Worm (Caenorhabditis elegans) whole organism, L1 larva: ENCODE measurements around the gene F42G2.2.
A peak's percentile ranks its signal among the peaks of the same experiment; 100 is the strongest.

ENCODE experiments used
- C04F5.9 ChIP-seq: sonication (generic microtip); optimal IDR thresholded peaks from 2 replicates; lab custom pipeline; 2016; ENCODE audit warnings: missing genetic modification characterization, missing compliant biosample characterization
- C16A3.4 ChIP-seq: fragments of 150-350 bp; optimal IDR thresholded peaks from 2 replicates; lab custom pipeline; 2014; ENCODE audit warnings: missing biosample characterization, missing genetic modification characterization
- C34B4.2 ChIP-seq: sonication (generic microtip); optimal IDR thresholded peaks from 2 replicates; lab custom pipeline; 2017; ENCODE audit warnings: mild to moderate bottlenecking, missing genetic modification characterization, missing compliant biosample characterization
- aha-1 ChIP-seq: fragments of 150-350 bp; optimal IDR thresholded peaks from 2 replicates; lab custom pipeline; 2014; ENCODE audit warnings: missing biosample characterization, missing genetic modification characterization
- alr-1 ChIP-seq: fragments of 200-800 bp; sonication (Bioruptor generic); optimal IDR thresholded peaks from 2 replicates; lab custom pipeline; 2018; ENCODE audit warnings: borderline replicate concordance, mild to moderate bottlenecking, missing genetic modification characterization, missing compliant biosample characterization
- aly-2 ChIP-seq: fragments of 150-350 bp; optimal IDR thresholded peaks from 2 replicates; lab custom pipeline; 2014; ENCODE audit warnings: missing biosample characterization, missing genetic modification characterization
- blmp-1 ChIP-seq: fragments of 150-350 bp; optimal IDR thresholded peaks from 2 replicates; lab custom pipeline; 2014; ENCODE audit warnings: missing biosample characterization, missing genetic modification characterization
- ceh-82 ChIP-seq, 3 experiments: fragments of 150-350 bp in 1 of 3; sonication (generic microtip) in 2 of 3; optimal IDR thresholded peaks; 2 replicates each; lab custom pipeline; 2014 to 2017; ENCODE audit warnings: missing biosample characterization in 3 of 3, missing genetic modification characterization in 3 of 3
- ceh-88 ChIP-seq: fragments of 200-800 bp; sonication (Bioruptor generic); IDR thresholded peaks from 2 replicates; pipeline ENCODE4 v1.3.6; 2022; ENCODE audit warnings: missing genetic modification characterization, missing compliant biosample characterization
- ceh-90 ChIP-seq: sonication (generic microtip); optimal IDR thresholded peaks from 2 replicates; lab custom pipeline; 2016; ENCODE audit warnings: missing genetic modification characterization, missing compliant biosample characterization
- dsc-1 ChIP-seq: sonication (generic microtip); optimal IDR thresholded peaks from 2 replicates; lab custom pipeline; 2016; ENCODE audit warnings: mild to moderate bottlenecking, missing genetic modification characterization, missing compliant biosample characterization
- efl-1 ChIP-seq, 4 experiments: fragments of 150-350 bp; optimal IDR thresholded peaks in 3 of 4; peaks in 1 of 4; 1 replicate in 1 of 4; 2 replicates in 3 of 4; lab custom pipeline; 2014; ENCODE audit warnings: missing biosample characterization in 2 of 4, missing genetic modification characterization in 2 of 4, missing genetic modification reagents in 2 of 4
- elt-2 ChIP-seq: sonication (generic microtip); optimal IDR thresholded peaks from 2 replicates; lab custom pipeline; 2016; ENCODE audit warnings: missing genetic modification characterization, mild to moderate bottlenecking, inconsistent platforms, missing compliant biosample characterization, missing genetic modification reagents
- elt-3 ChIP-seq, 6 experiments: fragments of 150-350 bp in 1 of 6; sonication (generic microtip); optimal IDR thresholded peaks; 2 replicates each; lab custom pipeline; 2017 to 2018; ENCODE audit warnings: missing biosample characterization in 6 of 6, missing genetic modification characterization in 6 of 6, inconsistent platforms in 1 of 6
- ets-5 ChIP-seq: fragments of 200-800 bp; sonication (Bioruptor generic); IDR thresholded peaks from 2 replicates; pipeline ENCODE4 v1.3.6; 2022; ENCODE audit warnings: missing genetic modification characterization, missing compliant biosample characterization
- fkh-4 ChIP-seq: sonication (generic microtip); optimal IDR thresholded peaks from 2 replicates; lab custom pipeline; 2016; ENCODE audit warnings: missing compliant biosample characterization, missing genetic modification characterization, borderline replicate concordance
- fos-1 ChIP-seq: fragments of 150-350 bp; optimal IDR thresholded peaks from 2 replicates; lab custom pipeline; 2014; ENCODE audit warnings: missing biosample characterization, missing genetic modification characterization
- isw-1 ChIP-seq: fragments of 200-800 bp; sonication (Bioruptor generic); IDR thresholded peaks from 2 replicates; pipeline ENCODE4 v1.3.6; 2022; ENCODE audit warnings: missing genetic modification characterization, missing compliant biosample characterization
- lin-14 ChIP-seq: fragments of 200-800 bp; sonication (Bioruptor generic); optimal IDR thresholded peaks from 2 replicates; lab custom pipeline; 2018; ENCODE audit warnings: mild to moderate bottlenecking, missing genetic modification characterization, moderate library complexity, missing compliant biosample characterization
- lin-39 ChIP-seq: fragments of 150-350 bp; optimal IDR thresholded peaks from 2 replicates; lab custom pipeline; 2014; ENCODE audit warnings: missing biosample characterization, missing genetic modification reagents, missing genetic modification characterization
- lir-3 ChIP-seq: sonication (generic microtip); optimal IDR thresholded peaks from 2 replicates; lab custom pipeline; 2016; ENCODE audit warnings: mild to moderate bottlenecking, missing genetic modification characterization, moderate library complexity, missing compliant biosample characterization; ENCODE audit not compliant: poor library complexity
- mef-2 ChIP-seq: fragments of 150-350 bp; optimal IDR thresholded peaks from 2 replicates; lab custom pipeline; 2014; ENCODE audit warnings: missing biosample characterization, missing genetic modification characterization
- nhr-11 ChIP-seq: fragments of 150-350 bp; optimal IDR thresholded peaks from 2 replicates; lab custom pipeline; 2014; ENCODE audit warnings: missing biosample characterization, missing genetic modification characterization
- nhr-19 ChIP-seq: fragments of 200-800 bp; sonication (Bioruptor generic); conservative IDR thresholded peaks from 2 replicates; pipeline ENCODE4 v1.3.6; 2022; ENCODE audit warnings: missing genetic modification characterization, missing compliant biosample characterization
- nhr-20 ChIP-seq: sonication (generic microtip); optimal IDR thresholded peaks from 2 replicates; lab custom pipeline; 2016; ENCODE audit warnings: mild to moderate bottlenecking, missing genetic modification characterization, missing compliant biosample characterization
- nhr-237 ChIP-seq: fragments of 150-350 bp; optimal IDR thresholded peaks from 2 replicates; lab custom pipeline; 2014; ENCODE audit warnings: missing biosample characterization, missing genetic modification characterization
- nhr-47 ChIP-seq: sonication (generic microtip); optimal IDR thresholded peaks from 2 replicates; lab custom pipeline; 2016; ENCODE audit warnings: mild to moderate bottlenecking, missing genetic modification characterization, moderate library complexity, missing compliant biosample characterization
- nhr-77 ChIP-seq: fragments of 150-350 bp; optimal IDR thresholded peaks from 2 replicates; lab custom pipeline; 2014; ENCODE audit warnings: missing biosample characterization, missing genetic modification characterization
- nhr-85 ChIP-seq: sonication (generic microtip); peaks from one replicate; lab custom pipeline; 2016; ENCODE audit warnings: missing genetic modification characterization, inconsistent platforms, missing compliant biosample characterization
- nhr-90 ChIP-seq: sonication (generic microtip); optimal IDR thresholded peaks from 2 replicates; lab custom pipeline; 2016; ENCODE audit warnings: mild to moderate bottlenecking, missing genetic modification characterization, missing compliant biosample characterization; ENCODE audit not compliant: poor library complexity
- pqm-1 ChIP-seq: sonication (generic microtip); optimal IDR thresholded peaks from 3 replicates; lab custom pipeline; 2017; ENCODE audit warnings: missing biosample characterization, missing genetic modification characterization
- rnt-1 ChIP-seq: sonication (generic microtip); optimal IDR thresholded peaks from 2 replicates; lab custom pipeline; 2016; ENCODE audit warnings: mild to moderate bottlenecking, missing genetic modification characterization, moderate library complexity, missing compliant biosample characterization
- snu-23 ChIP-seq: sonication (generic microtip); optimal IDR thresholded peaks from 2 replicates; lab custom pipeline; 2016; ENCODE audit warnings: missing genetic modification characterization, missing compliant biosample characterization
- sptf-1 ChIP-seq: fragments of 150-350 bp; optimal IDR thresholded peaks from 2 replicates; lab custom pipeline; 2014; ENCODE audit warnings: missing biosample characterization, missing genetic modification characterization
- tlp-1 ChIP-seq: fragments of 150-350 bp; optimal IDR thresholded peaks from 2 replicates; lab custom pipeline; 2014; ENCODE audit warnings: missing biosample characterization, missing genetic modification characterization
- unc-130 ChIP-seq: fragments of 150-350 bp; optimal IDR thresholded peaks from 2 replicates; lab custom pipeline; 2017; ENCODE audit warnings: missing biosample characterization, missing genetic modification characterization, inconsistent platforms
- unc-86 ChIP-seq: sonication (generic microtip); optimal IDR thresholded peaks from 2 replicates; lab custom pipeline; 2016; ENCODE audit warnings: missing genetic modification characterization, missing compliant biosample characterization
- unc-98 ChIP-seq: fragments of 200-800 bp; sonication (Bioruptor generic); IDR thresholded peaks from 2 replicates; pipeline ENCODE4 v1.3.6; 2022; ENCODE audit warnings: missing genetic modification characterization, missing compliant biosample characterization
- xbp-1 ChIP-seq: sonication (generic microtip); optimal IDR thresholded peaks from 2 replicates; lab custom pipeline; 2016; ENCODE audit warnings: missing genetic modification characterization, missing compliant biosample characterization
- zip-4 ChIP-seq: fragments of 200-800 bp; sonication (Bioruptor generic); optimal IDR thresholded peaks from 2 replicates; lab custom pipeline; 2018; ENCODE audit warnings: mild to moderate bottlenecking, missing genetic modification characterization, moderate library complexity, missing compliant biosample characterization
- ztf-11 ChIP-seq, 2 experiments: sonication (generic microtip); optimal IDR thresholded peaks; 2 replicates each; lab custom pipeline; 2016 to 2017; ENCODE audit warnings: missing genetic modification characterization in 2 of 2, missing biosample characterization in 1 of 2, missing compliant biosample characterization in 1 of 2
- ztf-4 ChIP-seq: fragments of 150-350 bp; optimal IDR thresholded peaks from 2 replicates; lab custom pipeline; 2014; ENCODE audit warnings: missing biosample characterization, missing genetic modification characterization

F42G2.2 gene

DNA sequence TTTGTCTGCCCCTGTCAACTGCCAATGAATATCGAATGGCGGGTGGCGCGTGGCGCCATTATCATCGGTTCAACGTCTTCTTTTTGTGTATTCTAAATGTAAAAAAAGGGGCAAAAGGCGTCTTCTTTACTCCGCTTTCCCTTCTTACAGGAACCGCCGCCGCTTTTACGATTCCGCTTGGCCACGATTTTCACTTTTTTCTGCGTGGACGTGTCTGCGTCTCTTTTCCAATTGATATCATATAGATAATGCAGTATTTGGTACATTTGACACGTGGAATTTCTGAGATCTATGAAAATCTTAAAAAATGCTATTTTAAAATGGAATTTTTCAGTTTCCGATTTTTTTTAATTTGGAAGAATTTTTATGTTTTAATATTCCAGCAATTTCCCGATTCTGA, 13.6 kb downstream of the F42G2.2 start (continued):
- no peak for TF ChIP-seq lir-3
- no peak for TF ChIP-seq mef-2 (tag; lab: Kevin White, UChicago)
- TF ChIP-seq ceh-88 (GFP tag; lab: Robert Waterston, UW), result no peak
- TF ChIP-seq elt-3 (tag; optimal IDR thresholded peaks at IDR 0.05; lab: Kevin White, UChicago), result peak in 2 of 6 experiments; percentile 21 to 29
- TF ChIP-seq C34B4.2 (tag; lab: Kevin White, UChicago), result no peak
- no peak for TF ChIP-seq efl-1 (optimal IDR thresholded peaks at IDR 0.05; lab: Kevin White, UChicago)
- peak in 1 of 2 experiments; percentile 40 for TF ChIP-seq efl-1 (GFP tag; optimal IDR thresholded peaks at IDR 0.05 in 1 of 2; lab: Kevin White, UChicago)
- no peak for TF ChIP-seq nhr-20

DNA sequence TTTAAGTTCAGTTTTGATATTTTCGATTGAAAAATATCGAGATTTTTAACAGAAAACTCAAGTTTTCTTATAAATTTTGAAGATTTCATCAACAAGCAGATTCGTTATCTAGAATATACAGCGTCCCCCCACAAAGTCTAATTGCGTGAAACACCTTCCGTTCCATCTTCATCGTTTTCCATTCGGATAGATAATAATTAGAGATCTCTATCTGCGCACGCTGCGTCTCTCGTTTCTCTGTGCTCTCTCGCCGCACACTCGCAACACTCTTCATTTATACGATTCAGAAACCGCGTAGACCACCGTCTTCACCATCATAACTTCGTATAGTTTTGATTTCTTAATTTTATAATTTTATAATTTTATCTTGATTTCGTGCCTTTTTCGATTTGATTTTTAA, 14.8 kb downstream of the F42G2.2 start:
- peak; percentile 67 for TF ChIP-seq blmp-1 (tag; lab: Kevin White, UChicago)
- TF ChIP-seq nhr-90 (tag; lab: Kevin White, UChicago), result peak; percentile 11
- TF ChIP-seq C04F5.9 (tag; lab: Kevin White, UChicago), result no peak
- TF ChIP-seq ztf-11 (tag; optimal IDR thresholded peaks at IDR 0.05; lab: Kevin White, UChicago), result no peak
- peak; percentile 42 for TF ChIP-seq rnt-1 (tag; lab: Kevin White, UChicago)
- peak; percentile 68 for TF ChIP-seq lin-14 (GFP tag; lab: Kevin White, UChicago)
- TF ChIP-seq elt-3 (tag; optimal IDR thresholded peaks at IDR 0.05; lab: Kevin White, UChicago), result peak in 1 of 6 experiments; percentile 25

DNA sequence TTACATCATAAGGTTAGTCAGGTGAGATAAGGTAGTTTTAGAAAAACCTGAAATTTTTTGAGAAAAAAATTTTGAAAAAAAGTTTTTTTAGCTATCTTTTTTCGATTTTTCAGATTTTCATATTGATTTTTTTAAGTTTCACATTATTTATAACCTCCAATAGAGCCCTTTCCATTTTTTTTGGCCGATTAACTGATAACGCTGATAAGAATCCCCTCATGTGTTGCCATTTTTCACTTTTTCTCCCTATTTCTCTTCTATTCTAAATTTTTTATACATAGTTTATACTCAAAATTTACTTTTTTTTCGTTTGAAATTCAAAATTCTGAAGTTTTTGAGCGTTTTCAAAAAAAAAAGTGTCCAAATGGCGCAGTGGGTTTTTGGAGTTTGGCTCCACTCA, 16.2 kb downstream of the F42G2.2 start:
- no peak for TF ChIP-seq aly-2 (tag; lab: Kevin White, UChicago)
- TF ChIP-seq ets-5, result no peak
- TF ChIP-seq elt-2, result peak; percentile 62
- TF ChIP-seq zip-4 (GFP tag; lab: Kevin White, UChicago), result no peak
- no peak for TF ChIP-seq xbp-1 (tag; lab: Kevin White, UChicago)
- TF ChIP-seq ztf-4 (tag; lab: Kevin White, UChicago), result no peak
- TF ChIP-seq alr-1, result no peak

DNA sequence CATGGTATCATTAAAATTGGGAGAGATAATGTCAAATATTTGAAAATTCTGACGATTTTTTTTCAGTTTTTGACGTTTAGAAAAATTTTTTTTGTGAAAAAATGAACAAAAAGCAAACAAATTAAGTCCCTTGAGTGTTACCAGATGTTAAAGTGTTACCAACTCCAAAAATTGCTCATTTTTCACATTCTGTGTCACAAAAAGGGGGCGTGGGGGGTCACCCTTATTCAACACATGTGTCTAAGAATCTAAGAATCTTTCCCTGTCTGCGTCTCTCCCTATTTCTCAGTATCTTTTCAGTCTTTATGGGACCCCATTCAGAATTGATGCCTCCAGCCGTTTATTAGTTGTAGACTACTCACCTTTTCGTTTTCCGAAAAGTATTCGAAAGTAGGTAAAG, 16.9 kb downstream of the F42G2.2 start:
- TF ChIP-seq alr-1 (no peak), fkh-4 (tag; lab: Kevin White, UChicago) (peak; percentile 74), efl-1 (optimal IDR thresholded peaks at IDR 0.05; lab: Kevin White, UChicago) (no peak), efl-1 (GFP tag; optimal IDR thresholded peaks at IDR 0.05 in 1 of 2; lab: Kevin White, UChicago) (peak in 1 of 2 experiments; percentile 9), nhr-237 (tag; lab: Kevin White, UChicago) (no peak), dsc-1 (peak; percentile 91)

DNA sequence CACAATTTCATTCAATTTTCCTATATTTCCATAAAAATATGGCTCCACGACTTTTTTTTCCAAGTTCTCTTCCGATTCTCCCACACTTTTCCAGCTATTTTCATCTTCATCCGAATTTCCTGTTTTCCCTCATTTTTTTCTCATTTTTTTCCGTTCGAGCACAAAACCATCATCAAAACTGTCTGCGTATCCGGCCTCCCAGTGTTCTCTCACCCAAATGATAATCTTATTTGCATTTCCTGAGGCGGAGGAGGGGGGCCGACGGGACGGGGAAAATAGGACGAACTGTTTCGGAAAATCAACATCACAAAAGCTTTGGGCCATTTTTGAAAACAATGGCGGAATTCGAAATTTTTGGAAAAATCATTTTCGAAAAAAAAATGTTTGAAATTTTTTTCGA, 18.3 kb downstream of the F42G2.2 start:
- no peak for TF ChIP-seq ceh-90 (tag; lab: Kevin White, UChicago)
- no peak for TF ChIP-seq C16A3.4 (tag; lab: Kevin White, UChicago)

DNA sequence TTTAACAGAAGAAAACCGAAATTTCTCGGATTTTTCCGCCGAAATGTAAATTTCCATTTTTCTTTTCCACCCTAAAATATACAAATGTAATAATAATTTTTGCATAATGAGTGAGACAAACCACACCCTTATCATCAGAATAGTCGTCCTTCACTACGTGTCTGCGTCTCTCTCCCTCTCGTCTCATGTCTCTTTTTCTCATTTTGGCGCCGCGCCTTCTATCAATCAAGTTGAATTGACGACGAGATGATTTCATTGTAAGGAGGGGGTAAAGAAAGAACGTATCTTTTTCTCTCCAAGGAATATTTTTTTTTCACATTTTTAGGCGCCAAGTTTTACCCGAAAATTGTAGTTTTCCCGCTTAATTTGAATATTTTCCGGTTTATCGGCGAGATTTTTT, 20.2 kb downstream of the F42G2.2 start:
- TF ChIP-seq C04F5.9 (tag; lab: Kevin White, UChicago) (no peak), nhr-47 (tag; lab: Kevin White, UChicago) (no peak), nhr-11 (tag; lab: Kevin White, UChicago) (no peak), lin-39 (tag; lab: Kevin White, UChicago) (no peak), nhr-77 (no peak), unc-130 (no peak), ceh-82 (tag; optimal IDR thresholded peaks at IDR 0.05; lab: Kevin White, UChicago) (no peak), rnt-1 (tag; lab: Kevin White, UChicago) (no peak), elt-3 (tag; optimal IDR thresholded peaks at IDR 0.05; lab: Kevin White, UChicago) (peak in 1 of 6 experiments; percentile 34), tlp-1 (no peak), aly-2 (tag; lab: Kevin White, UChicago) (no peak), fos-1 (tag; lab: Kevin White, UChicago) (peak; percentile 20), ets-5 (no peak), isw-1 (GFP tag; lab: Robert Waterston, UW) (no peak), lir-3 (no peak), snu-23 (GFP tag; lab: Kevin White, UChicago) (peak; percentile 40), aha-1 (no peak), pqm-1 (tag; lab: Kevin White, UChicago) (no peak), alr-1 (no peak), unc-98 (no peak), C34B4.2 (tag; lab: Kevin White, UChicago) (no peak), sptf-1 (no peak), zip-4 (GFP tag; lab: Kevin White, UChicago) (no peak), ztf-4 (tag; lab: Kevin White, UChicago) (no peak), unc-86 (no peak), nhr-19 (GFP tag; lab: Robert Waterston, UW) (0 out of 2 replicates have a peak, but pooled peaks have one; percentile 3), nhr-85 (peak; percentile 81)
